Fruit fly (Drosophila melanogaster) whole organism, embryonic: Measurements from ENCODE around the gene CG14839.

Experiments
- CG10209 ChIP-seq: fragments of 200-800 bp; sonication (Bioruptor generic); optimal IDR thresholded peaks from 3 replicates; lab custom pipeline; 2017; ENCODE audit warnings: missing biosample characterization, mild to moderate bottlenecking, missing genetic modification characterization, missing genetic modification reagents
- CG10431 ChIP-seq: fragments of 200-800 bp; sonication (Bioruptor generic); optimal IDR thresholded peaks from 3 replicates; lab custom pipeline; 2018; ENCODE audit warnings: missing biosample characterization, mild to moderate bottlenecking, missing genetic modification characterization
- CG10979 ChIP-seq: fragments of 200-800 bp; sonication (Bioruptor generic); optimal IDR thresholded peaks from 2 replicates; lab custom pipeline; 2018; ENCODE audit warnings: missing biosample characterization, mild to moderate bottlenecking, missing genetic modification characterization, moderate library complexity
- CG11695 ChIP-seq: fragments of 200-800 bp; sonication (Bioruptor generic); IDR thresholded peaks from 3 replicates; pipeline ENCODE4 v1.3.6; 2022; ENCODE audit warnings: missing biosample characterization, missing genetic modification characterization
- CG11723 ChIP-seq: fragments of 200-800 bp; sonication (Bioruptor generic); optimal IDR thresholded peaks from 2 replicates; lab custom pipeline; 2017; ENCODE audit warnings: missing biosample characterization, mild to moderate bottlenecking, missing genetic modification characterization
- CG12299 ChIP-seq: fragments of 200-800 bp; sonication (Bioruptor generic); optimal IDR thresholded peaks from 2 replicates; lab custom pipeline; 2018; ENCODE audit warnings: missing biosample characterization, mild to moderate bottlenecking, missing genetic modification characterization
- CG13775 ChIP-seq: fragments of 200-800 bp; sonication (Bioruptor generic); optimal IDR thresholded peaks from 3 replicates; lab custom pipeline; 2017; ENCODE audit warnings: missing biosample characterization, mild to moderate bottlenecking, missing genetic modification characterization
- CG14014 ChIP-seq: fragments of 200-800 bp; sonication (Bioruptor generic); IDR thresholded peaks from 2 replicates; pipeline ENCODE4 v1.3.6; 2022; ENCODE audit warnings: missing biosample characterization, missing genetic modification characterization
- CG17612 ChIP-seq: fragments of 200-800 bp; sonication (Bioruptor generic); IDR thresholded peaks from 2 replicates; pipeline ENCODE4 v1.3.6; 2022; ENCODE audit warnings: missing biosample characterization, missing genetic modification characterization
- CG18599 ChIP-seq: fragments of 200-800 bp; sonication (Bioruptor generic); optimal IDR thresholded peaks from 3 replicates; lab custom pipeline; 2017; ENCODE audit warnings: missing biosample characterization, missing genetic modification characterization, mild to moderate bottlenecking, moderate library complexity, missing genetic modification reagents
- CG2712 ChIP-seq: fragments of 200-800 bp; optimal IDR thresholded peaks from 3 replicates; lab custom pipeline; 2019; ENCODE audit warnings: missing biosample characterization, mild to moderate bottlenecking, missing genetic modification characterization, moderate library complexity
- CG4282 ChIP-seq: fragments of 200-800 bp; sonication (Bioruptor generic); optimal IDR thresholded peaks from 2 replicates; lab custom pipeline; 2016; ENCODE audit warnings: missing biosample characterization, missing genetic modification characterization
- CG4707 ChIP-seq: fragments of 200-800 bp; sonication (Bioruptor generic); optimal IDR thresholded peaks from 2 replicates; lab custom pipeline; 2018; ENCODE audit warnings: missing biosample characterization, mild to moderate bottlenecking, missing genetic modification characterization, moderate library complexity
- CG5180 ChIP-seq: fragments of 200-800 bp; sonication (Bioruptor generic); optimal IDR thresholded peaks from 3 replicates; lab custom pipeline; 2017; ENCODE audit warnings: missing biosample characterization, missing genetic modification characterization, mild to moderate bottlenecking, moderate library complexity, missing genetic modification reagents
- CG5245 ChIP-seq: fragments of 200-800 bp; sonication (Bioruptor generic); optimal IDR thresholded peaks from 3 replicates; lab custom pipeline; 2016; ENCODE audit warnings: missing biosample characterization, missing genetic modification characterization
- CG7745 ChIP-seq: fragments of 200-800 bp; sonication (Bioruptor generic); optimal IDR thresholded peaks from 2 replicates; lab custom pipeline; 2018; ENCODE audit warnings: missing biosample characterization, mild to moderate bottlenecking, missing genetic modification characterization, moderate library complexity
- CG7928 ChIP-seq: fragments of 200-800 bp; sonication (Bioruptor generic); optimal IDR thresholded peaks from 2 replicates; lab custom pipeline; 2017; ENCODE audit warnings: missing biosample characterization, mild to moderate bottlenecking, missing genetic modification characterization
- CG9932 ChIP-seq: fragments of 200-800 bp; sonication (Bioruptor generic); IDR thresholded peaks from 2 replicates; pipeline ENCODE4 v1.3.6; 2022; ENCODE audit warnings: missing biosample characterization, missing genetic modification characterization
- CoRest ChIP-seq: fragments of 200-800 bp; sonication (Bioruptor generic); optimal IDR thresholded peaks from 3 replicates; lab custom pipeline; 2018; ENCODE audit warnings: missing biosample characterization, mild to moderate bottlenecking, missing genetic modification characterization, moderate library complexity
- D ChIP-seq, 2 experiments: fragments of 200-800 bp in 1 of 2; fragments of >200 bp in 1 of 2; sonication (Bioruptor generic) in 1 of 2; optimal IDR thresholded peaks; 2 replicates in 1 of 2; 3 replicates in 1 of 2; lab custom pipeline; 2017; ENCODE audit warnings: mild to moderate bottlenecking in 1 of 2, missing biosample characterization in 1 of 2, missing genetic modification characterization in 1 of 2, missing genetic modification reagents in 1 of 2
- Elba2 ChIP-seq: fragments of 200-800 bp; sonication (Bioruptor generic); optimal IDR thresholded peaks from 3 replicates; lab custom pipeline; 2016; ENCODE audit warnings: missing biosample characterization, missing genetic modification characterization
- H15 ChIP-seq: fragments of 200-800 bp; sonication (Bioruptor generic); IDR thresholded peaks from 3 replicates; pipeline ENCODE4 v1.3.6; 2022; ENCODE audit warnings: missing biosample characterization, missing genetic modification characterization
- HHEX ChIP-seq: fragments of 200-800 bp; sonication (Bioruptor generic); optimal IDR thresholded peaks from 3 replicates; lab custom pipeline; 2017; ENCODE audit warnings: missing biosample characterization, mild to moderate bottlenecking, missing genetic modification characterization, missing genetic modification reagents
- Ptx1 ChIP-seq: fragments of 200-800 bp; sonication (Bioruptor generic); IDR thresholded peaks from 2 replicates; pipeline ENCODE4 v1.3.6; 2022; ENCODE audit warnings: missing biosample characterization, missing genetic modification characterization
- Sox100B ChIP-seq: fragments of 200-800 bp; sonication (Bioruptor generic); optimal IDR thresholded peaks from 3 replicates; lab custom pipeline; 2018; ENCODE audit warnings: missing biosample characterization, mild to moderate bottlenecking, missing genetic modification characterization
- Sox102F ChIP-seq: fragments of 200-800 bp; sonication (Bioruptor generic); optimal IDR thresholded peaks from 2 replicates; lab custom pipeline; 2018; ENCODE audit warnings: missing biosample characterization, mild to moderate bottlenecking, missing genetic modification characterization, moderate library complexity
- Vsx1 ChIP-seq: fragments of 200-800 bp; sonication (Bioruptor generic); optimal IDR thresholded peaks from 2 replicates; lab custom pipeline; 2017; ENCODE audit warnings: missing biosample characterization, mild to moderate bottlenecking, missing genetic modification characterization, missing genetic modification reagents
- Xrp1 ChIP-seq: fragments of 200-800 bp; sonication (Bioruptor generic); IDR thresholded peaks from 2 replicates; pipeline ENCODE4 v1.3.6; 2022; ENCODE audit warnings: missing biosample characterization, missing genetic modification characterization
- amos ChIP-seq: fragments of 200-800 bp; sonication (Bioruptor generic); IDR thresholded peaks from 2 replicates; pipeline ENCODE4 v1.3.6; 2022; ENCODE audit warnings: missing biosample characterization, missing genetic modification characterization; ENCODE audit not compliant: partially characterized antibody
- ara ChIP-seq: fragments of 200-800 bp; sonication (Bioruptor generic); IDR thresholded peaks from 2 replicates; pipeline ENCODE4 v1.3.6; 2022; ENCODE audit warnings: missing biosample characterization, missing genetic modification characterization
- az2 ChIP-seq: fragments of 200-800 bp; sonication (Bioruptor generic); optimal IDR thresholded peaks from 3 replicates; lab custom pipeline; 2016; ENCODE audit warnings: missing biosample characterization, missing genetic modification characterization
- bcd ChIP-seq: fragments of 200-800 bp; sonication (Bioruptor generic); optimal IDR thresholded peaks from 2 replicates; lab custom pipeline; 2017; ENCODE audit warnings: missing biosample characterization, mild to moderate bottlenecking, missing genetic modification characterization
- crol ChIP-seq: fragments of 200-800 bp; sonication (Bioruptor generic); IDR thresholded peaks from 2 replicates; pipeline ENCODE4 v1.3.6; 2022; ENCODE audit warnings: missing biosample characterization, missing genetic modification characterization
- cwo ChIP-seq: fragments of 200-800 bp; sonication (Bioruptor generic); optimal IDR thresholded peaks from 3 replicates; lab custom pipeline; 2017; ENCODE audit warnings: missing biosample characterization, missing genetic modification characterization, mild to moderate bottlenecking, moderate library complexity, missing genetic modification reagents
- dysf ChIP-seq: fragments of 200-800 bp; sonication (Bioruptor generic); IDR thresholded peaks from 3 replicates; pipeline ENCODE4 v1.3.6; 2022; ENCODE audit warnings: missing biosample characterization, missing genetic modification characterization
- gem ChIP-seq: fragments of 200-800 bp; sonication (Bioruptor generic); optimal IDR thresholded peaks from 2 replicates; lab custom pipeline; 2019; ENCODE audit warnings: missing biosample characterization, mild to moderate bottlenecking, missing genetic modification characterization, moderate library complexity
- gfzf ChIP-seq: fragments of 200-800 bp; sonication (Bioruptor generic); optimal IDR thresholded peaks from 2 replicates; lab custom pipeline; 2016; ENCODE audit warnings: missing biosample characterization, mild to moderate bottlenecking, missing genetic modification characterization, moderate library complexity
- gro ChIP-seq: fragments of 200-800 bp; sonication (Bioruptor generic); optimal IDR thresholded peaks from 2 replicates; lab custom pipeline; 2016; ENCODE audit warnings: missing biosample characterization, missing genetic modification characterization
- gsb ChIP-seq: fragments of 200-800 bp; sonication (Bioruptor generic); IDR thresholded peaks from 2 replicates; pipeline ENCODE4 v1.3.6; 2022; ENCODE audit warnings: missing biosample characterization, missing genetic modification characterization
- hkb ChIP-seq, 2 experiments: fragments of 200-800 bp in 1 of 2; fragments of >200 bp in 1 of 2; sonication (Bioruptor generic) in 1 of 2; IDR thresholded peaks in 1 of 2; optimal IDR thresholded peaks in 1 of 2; 2 replicates each; pipeline versions ENCODE4 v1.3.6 to Lab custom; 2017 to 2022; ENCODE audit warnings: missing biosample characterization in 1 of 2, missing genetic modification characterization in 1 of 2
- mam ChIP-seq: fragments of 200-800 bp; sonication (Bioruptor generic); optimal IDR thresholded peaks from 3 replicates; lab custom pipeline; 2016; ENCODE audit warnings: missing biosample characterization, missing genetic modification characterization
- pfk ChIP-seq: fragments of 200-800 bp; sonication (Bioruptor generic); optimal IDR thresholded peaks from 2 replicates; lab custom pipeline; 2018; ENCODE audit warnings: missing biosample characterization, mild to moderate bottlenecking, missing genetic modification characterization, moderate library complexity
- sisA ChIP-seq: fragments of 200-800 bp; sonication (Bioruptor generic); IDR thresholded peaks from 2 replicates; pipeline ENCODE4 v1.3.6; 2022; ENCODE audit warnings: missing biosample characterization, missing genetic modification characterization
- sug ChIP-seq: fragments of 200-800 bp; optimal IDR thresholded peaks from 2 replicates; lab custom pipeline; 2019; ENCODE audit warnings: missing biosample characterization, mild to moderate bottlenecking, missing genetic modification characterization, moderate library complexity
- tup ChIP-seq: fragments of 200-800 bp; sonication (Bioruptor generic); optimal IDR thresholded peaks from 2 replicates; lab custom pipeline; 2016; ENCODE audit warnings: missing biosample characterization, mild to moderate bottlenecking, missing genetic modification characterization, moderate library complexity
- vvl ChIP-seq: fragments of 200-800 bp; sonication (Bioruptor generic); IDR thresholded peaks from 2 replicates; pipeline ENCODE4 v1.3.6; 2022; ENCODE audit warnings: missing biosample characterization, missing genetic modification characterization
- zen ChIP-seq: fragments of 200-800 bp; sonication (Bioruptor generic); optimal IDR thresholded peaks from 3 replicates; lab custom pipeline; 2018; ENCODE audit warnings: missing biosample characterization, mild to moderate bottlenecking, missing genetic modification characterization, moderate library complexity
- zf30C ChIP-seq: fragments of 200-800 bp; sonication (Bioruptor generic); optimal IDR thresholded peaks from 3 replicates; lab custom pipeline; 2018; ENCODE audit warnings: missing biosample characterization, mild to moderate bottlenecking, missing genetic modification characterization

CG14839 gene

dm6 chr3R:14279311-14279998 lies 17.3 kb downstream of the CG14839 start (continued):
- TF ChIP-seq amos (GFP tag; lab: Robert Waterston, UW) (no peak), CG10209 (GFP tag; lab: Kevin White, UChicago) (no peak), CoRest (tag; lab: Kevin White, UChicago) (peak; percentile 47), Sox102F (GFP tag; lab: Kevin White, UChicago) (peak; percentile 43), vvl (GFP tag; lab: Robert Waterston, UW) (peak; percentile 46; the same call in 1 of the 2 replicates), CG10431 (GFP tag; lab: Kevin White, UChicago) (no peak), bcd (GFP tag; lab: Kevin White, UChicago) (peak; percentile 0), Elba2 (GFP tag; lab: Kevin White, UChicago) (no peak), az2 (GFP tag; lab: Kevin White, UChicago) (no peak), D (optimal IDR thresholded peaks at IDR 0.05; lab: Kevin White, UChicago) (no peak), D (GFP tag; optimal IDR thresholded peaks at IDR 0.05; lab: Kevin White, UChicago) (peak; percentile 41), cwo (peak; percentile 38), CG4707 (GFP tag; lab: Kevin White, UChicago) (no peak), CG11695 (0 out of 3 replicates have a peak, but pooled peaks have one; percentile 33), Ptx1 (GFP tag; lab: Robert Waterston, UW) (0 out of 2 replicates have a peak, but pooled peaks have one; percentile 25), sug (tag; lab: Kevin White, UChicago) (peak; percentile 5), sisA (GFP tag; lab: Robert Waterston, UW) (peak; percentile 10; the same call in 1 of the 2 replicates), gsb (GFP tag; lab: Robert Waterston, UW) (no peak), HHEX (GFP tag; lab: Kevin White, UChicago) (no peak), CG4282 (no peak), gem (tag; lab: Kevin White, UChicago) (peak; percentile 66), ara (GFP tag; lab: Robert Waterston, UW) (no peak), H15 (GFP tag; lab: Robert Waterston, UW) (no peak), CG10979 (tag; lab: Kevin White, UChicago) (peak; percentile 52), mam (GFP tag; lab: Kevin White, UChicago) (no peak), CG9932 (GFP tag; lab: Robert Waterston, UW) (no peak), gfzf (GFP tag; lab: Kevin White, UChicago) (no peak), CG5245 (GFP tag; lab: Kevin White, UChicago) (no peak), CG17612 (GFP tag; lab: Robert Waterston, UW) (0 out of 2 replicates have a peak, but pooled peaks have one; percentile 19), CG7928 (GFP tag; lab: Kevin White, UChicago) (no peak), CG2712 (tag; lab: Kevin White, UChicago) (peak; percentile 58), pfk (no peak), tup (GFP tag; lab: Kevin White, UChicago) (no peak), dysf (peak; percentile 41; the same call in 1 of the 3 replicates), Vsx1 (GFP tag; lab: Kevin White, UChicago) (no peak), CG13775 (peak; percentile 9), hkb (optimal IDR thresholded peaks at IDR 0.05; lab: Kevin White, UChicago) (no peak), hkb (GFP tag; IDR thresholded peaks at IDR 0.05; lab: Robert Waterston, UW) (peak; percentile 48), zen (no peak), zf30C (peak; percentile 55), CG14014 (GFP tag; lab: Robert Waterston, UW) (no peak), CG5180 (GFP tag; lab: Kevin White, UChicago) (no peak), Sox100B (peak; percentile 39), CG11723 (GFP tag; lab: Kevin White, UChicago) (no peak), crol (GFP tag; lab: Robert Waterston, UW) (no peak), CG12299 (tag; lab: Kevin White, UChicago) (peak; percentile 19), CG18599 (peak; percentile 71), Xrp1 (GFP tag; lab: Robert Waterston, UW) (peak; percentile 58), CG7745 (tag; lab: Kevin White, UChicago) (no peak), gro (GFP tag; lab: Kevin White, UChicago) (no peak)
